Worm (Caenorhabditis elegans) whole organism, L3 larva: ENCODE data around the gene pek-1.

ENCODE experiments used
- R02D3.7 ChIP-seq: fragments of 150-350 bp; optimal IDR thresholded peaks from 2 replicates; lab custom pipeline; 2014; ENCODE audit warnings: missing biosample characterization, missing genetic modification characterization
- ZK546.5 ChIP-seq: sonication (generic microtip); optimal IDR thresholded peaks from 2 replicates; lab custom pipeline; 2017; ENCODE audit warnings: missing biosample characterization, missing genetic modification characterization
- ama-1 ChIP-seq: fragments of 150-350 bp; optimal IDR thresholded peaks from 2 replicates; lab custom pipeline; 2018
- ceh-16 ChIP-seq: sonication (generic microtip); optimal IDR thresholded peaks from 2 replicates; lab custom pipeline; 2017; ENCODE audit warnings: missing biosample characterization, missing genetic modification characterization
- ceh-9 ChIP-seq: sonication (generic microtip); optimal IDR thresholded peaks from 2 replicates; lab custom pipeline; 2018; ENCODE audit warnings: missing biosample characterization, missing genetic modification characterization
- egl-27 ChIP-seq: sonication (generic microtip); optimal IDR thresholded peaks from 4 replicates; lab custom pipeline; 2017; ENCODE audit warnings: missing biosample characterization, missing genetic modification reagents, missing genetic modification characterization
- egl-5 ChIP-seq: fragments of 150-350 bp; optimal IDR thresholded peaks from 2 replicates; lab custom pipeline; 2017; ENCODE audit warnings: missing biosample characterization, missing genetic modification reagents, missing genetic modification characterization, inconsistent platforms
- elt-2 ChIP-seq: sonication (generic microtip); optimal IDR thresholded peaks from 2 replicates; lab custom pipeline; 2016; ENCODE audit warnings: missing genetic modification reagents, mild to moderate bottlenecking, missing genetic modification characterization, missing compliant biosample characterization
- elt-3 ChIP-seq, 3 experiments: fragments of 150-350 bp in 1 of 3; sonication (generic microtip) in 2 of 3; optimal IDR thresholded peaks; 2 replicates in 2 of 3; 4 replicates in 1 of 3; lab custom pipeline; 2014 to 2017; ENCODE audit warnings: missing biosample characterization in 3 of 3, missing genetic modification characterization in 3 of 3
- fos-1 ChIP-seq: fragments of 150-350 bp; optimal IDR thresholded peaks from 2 replicates; lab custom pipeline; 2014; ENCODE audit warnings: missing biosample characterization, missing genetic modification characterization
- lin-15B ChIP-seq: fragments of 150-350 bp; optimal IDR thresholded peaks from 2 replicates; lab custom pipeline; 2014; ENCODE audit warnings: missing biosample characterization, missing genetic modification characterization
- lin-39 ChIP-seq: fragments of 150-350 bp; optimal IDR thresholded peaks from 2 replicates; lab custom pipeline; 2018; ENCODE audit warnings: missing biosample characterization, missing genetic modification reagents, missing genetic modification characterization
- mdl-1 ChIP-seq: fragments of 150-350 bp; optimal IDR thresholded peaks from 2 replicates; lab custom pipeline; 2014; ENCODE audit warnings: missing biosample characterization, missing genetic modification characterization
- mml-1 ChIP-seq: fragments of 150-350 bp; sonication (generic microtip); optimal IDR thresholded peaks from 3 replicates; lab custom pipeline; 2014; ENCODE audit warnings: missing biosample characterization, missing genetic modification characterization
- nfya-1 ChIP-seq: sonication (generic microtip); optimal IDR thresholded peaks from 2 replicates; lab custom pipeline; 2017; ENCODE audit warnings: missing genetic modification characterization, mild to moderate bottlenecking, missing compliant biosample characterization, antibody characterized with exemption, moderate library complexity; ENCODE audit not compliant: insufficient read depth
- nhr-23 ChIP-seq: fragments of 150-350 bp; optimal IDR thresholded peaks from 2 replicates; lab custom pipeline; 2014; ENCODE audit warnings: missing biosample characterization, missing genetic modification reagents, missing genetic modification characterization
- nhr-237 ChIP-seq: fragments of 150-350 bp; optimal IDR thresholded peaks from 2 replicates; lab custom pipeline; 2014; ENCODE audit warnings: missing biosample characterization, missing genetic modification characterization
- nhr-67 ChIP-seq: fragments of 150-350 bp; optimal IDR thresholded peaks from 2 replicates; lab custom pipeline; 2014; ENCODE audit warnings: missing biosample characterization, missing genetic modification characterization
- nhr-76 ChIP-seq: fragments of 150-350 bp; sonication (generic microtip); optimal IDR thresholded peaks from 5 replicates; lab custom pipeline; 2014; ENCODE audit warnings: missing biosample characterization, missing genetic modification characterization
- nhr-77 ChIP-seq: fragments of 150-350 bp; optimal IDR thresholded peaks from 2 replicates; lab custom pipeline; 2014; ENCODE audit warnings: missing biosample characterization, missing genetic modification characterization
- pha-4 ChIP-seq: fragments of 150-350 bp; optimal IDR thresholded peaks from 2 replicates; lab custom pipeline; 2014; ENCODE audit warnings: missing biosample characterization, missing genetic modification reagents, missing genetic modification characterization
- pqm-1 ChIP-seq: fragments of 150-350 bp; optimal IDR thresholded peaks from 2 replicates; lab custom pipeline; 2017; ENCODE audit warnings: missing biosample characterization, missing genetic modification characterization, inconsistent platforms
- sea-2 ChIP-seq: fragments of 150-350 bp; sonication (generic microtip); optimal IDR thresholded peaks from 4 replicates; lab custom pipeline; 2014; ENCODE audit warnings: missing biosample characterization, missing genetic modification reagents, missing genetic modification characterization
- skn-1 ChIP-seq: fragments of 150-350 bp; optimal IDR thresholded peaks from 2 replicates; lab custom pipeline; 2014; ENCODE audit warnings: missing biosample characterization, missing genetic modification characterization
- tbx-2 ChIP-seq: sonication (generic microtip); optimal IDR thresholded peaks from 2 replicates; lab custom pipeline; 2016; ENCODE audit warnings: mild to moderate bottlenecking, missing genetic modification characterization, missing compliant biosample characterization
- unc-39 ChIP-seq: sonication (generic microtip); optimal IDR thresholded peaks from 4 replicates; lab custom pipeline; 2017; ENCODE audit warnings: missing biosample characterization, missing genetic modification characterization
- unc-62 ChIP-seq: fragments of 150-350 bp; sonication (generic microtip); optimal IDR thresholded peaks from 4 replicates; lab custom pipeline; 2014; ENCODE audit warnings: missing biosample characterization, missing genetic modification reagents, missing genetic modification characterization
- ztf-11 ChIP-seq: fragments of 150-350 bp; optimal IDR thresholded peaks from 2 replicates; lab custom pipeline; 2014; ENCODE audit warnings: missing biosample characterization, missing genetic modification characterization
- ztf-4 ChIP-seq: fragments of 150-350 bp; optimal IDR thresholded peaks from 2 replicates; lab custom pipeline; 2014; ENCODE audit warnings: missing biosample characterization, missing genetic modification characterization

Gene pek-1

ce11 chrX:11370090-11370489 is 44.6 kb downstream of the pek-1 start:
- TF ChIP-seq nhr-67 (tag; lab: Kevin White, UChicago) (no peak), unc-39 (tag; lab: Kevin White, UChicago) (no peak), ztf-4 (no peak), lin-15B (tag; lab: Kevin White, UChicago) (no peak), sea-2 (GFP tag; lab: Kevin White, UChicago) (no peak), elt-2 (tag; lab: Kevin White, UChicago) (no peak), elt-3 (tag; optimal IDR thresholded peaks at IDR 0.05; lab: Kevin White, UChicago) (no peak), nfya-1 (tag; lab: Kevin White, UChicago) (no peak), egl-5 (tag; lab: Kevin White, UChicago) (no peak), nhr-77 (tag; lab: Kevin White, UChicago) (no peak), nhr-23 (tag; lab: Kevin White, UChicago) (no peak), nhr-237 (tag; lab: Kevin White, UChicago) (no peak), ceh-16 (tag; lab: Kevin White, UChicago) (no peak), pha-4 (tag; lab: Kevin White, UChicago) (no peak), tbx-2 (tag; lab: Kevin White, UChicago) (no peak), skn-1 (no peak)

ce11 chrX:11368845-11369244 is 45.8 kb downstream of the pek-1 start:
- TF ChIP-seq ZK546.5 (tag; lab: Kevin White, UChicago) (no peak), lin-39 (tag; lab: Kevin White, UChicago) (peak; percentile 81), egl-5 (tag; lab: Kevin White, UChicago) (peak; percentile 90), ztf-11 (tag; lab: Kevin White, UChicago) (no peak), skn-1 (no peak), mml-1 (tag; lab: Kevin White, UChicago) (no peak), unc-39 (tag; lab: Kevin White, UChicago) (no peak)
- TF ChIP-seq, all 47 proteins: peak for 2

ce11 chrX:11368417-11368816 is 46.3 kb downstream of the pek-1 start, which contains the start of gene ttyh-1:
TSS of gene ttyh-1 (plus strand) at chrX:11368717.
- no peak for TF ChIP-seq elt-2 (tag; lab: Kevin White, UChicago)
- TF ChIP-seq ztf-11 (tag; lab: Kevin White, UChicago), result no peak
- no peak for TF ChIP-seq lin-15B (tag; lab: Kevin White, UChicago)
- TF ChIP-seq ceh-9, result no peak
- no peak for TF ChIP-seq unc-62
- TF ChIP-seq sea-2 (GFP tag; lab: Kevin White, UChicago), result no peak
- TF ChIP-seq pha-4 (tag; lab: Kevin White, UChicago), result no peak
- no peak for TF ChIP-seq mml-1 (tag; lab: Kevin White, UChicago)
- no peak for TF ChIP-seq pqm-1
- TF ChIP-seq lin-39 (tag; lab: Kevin White, UChicago), result no peak
- no peak for TF ChIP-seq skn-1
- no peak for TF ChIP-seq R02D3.7
- no peak for TF ChIP-seq egl-27 (tag; lab: Kevin White, UChicago)
- no peak for TF ChIP-seq ama-1
- no peak for TF ChIP-seq mdl-1 (tag; lab: Kevin White, UChicago)
- TF ChIP-seq nhr-76 (tag; lab: Kevin White, UChicago), result no peak
- TF ChIP-seq nfya-1 (tag; lab: Kevin White, UChicago), result no peak
- TF ChIP-seq fos-1, result no peak

- TF ChIP-seq ceh-9 (no peak), lin-39 (tag; lab: Kevin White, UChicago) (peak; percentile 66), sea-2 (GFP tag; lab: Kevin White, UChicago) (peak; percentile 19), ZK546.5 (tag; lab: Kevin White, UChicago) (no peak)
Measured at ce11 chrX:11367640-11368039, 47.0 kb downstream of the pek-1 start.

- TF ChIP-seq mml-1 (tag; lab: Kevin White, UChicago), result no peak
- TF ChIP-seq elt-2 (tag; lab: Kevin White, UChicago), result peak; percentile 5
Measured at ce11 chrX:11367087-11367486, 47.6 kb downstream of the pek-1 start.

ce11 chrX:11365995-11366394 is 48.7 kb downstream of the pek-1 start:
- TF ChIP-seq pha-4 (tag; lab: Kevin White, UChicago) (peak; percentile 10), ztf-11 (tag; lab: Kevin White, UChicago) (no peak), nfya-1 (tag; lab: Kevin White, UChicago) (no peak)
- TF ChIP-seq, all 47 proteins: peak for 1
